Fruit fly (Drosophila melanogaster) whole organism, wandering third instar larva: ENCODE results near the gene Gip.

Experiments used
- Abd-B ChIP-seq: fragments of >200 bp; optimal IDR thresholded peaks from 2 replicates; lab custom pipeline; 2017; ENCODE audit warnings: missing biosample characterization, missing genetic modification characterization
- CG32264 ChIP-seq: fragments of 200-800 bp; sonication (Bioruptor generic); optimal IDR thresholded peaks from 2 replicates; lab custom pipeline; 2016; ENCODE audit warnings: missing biosample characterization, missing genetic modification characterization
- CG9705 ChIP-seq: fragments of 200-800 bp; sonication (Bioruptor generic); optimal IDR thresholded peaks from 2 replicates; lab custom pipeline; 2018; ENCODE audit warnings: missing biosample characterization, mild to moderate bottlenecking, missing genetic modification characterization
- CrebA ChIP-seq: fragments of 200-800 bp; sonication (Bioruptor generic); optimal IDR thresholded peaks from 2 replicates; lab custom pipeline; 2016; ENCODE audit warnings: missing biosample characterization, mild to moderate bottlenecking, missing genetic modification characterization, borderline replicate concordance
- Dfd ChIP-seq: fragments of >200 bp; optimal IDR thresholded peaks from 2 replicates; lab custom pipeline; 2017; ENCODE audit warnings: missing biosample characterization, missing genetic modification characterization
- Dif ChIP-seq: fragments of 200-275, 200-300 bp; sonication (Bioruptor generic); optimal IDR thresholded peaks from 2 replicates; lab custom pipeline; 2018; ENCODE audit warnings: missing biosample characterization, missing genetic modification characterization; ENCODE audit not compliant: partially characterized antibody
- GATAd ChIP-seq: sonication (Bioruptor generic); optimal IDR thresholded peaks from 2 replicates; lab custom pipeline; 2016; ENCODE audit warnings: missing biosample characterization, missing genetic modification characterization
- HLH106 ChIP-seq: fragments of 200-800 bp; optimal IDR thresholded peaks from 3 replicates; lab custom pipeline; 2019; ENCODE audit warnings: missing biosample characterization, mild to moderate bottlenecking, missing genetic modification characterization, moderate library complexity
- Hnf4 ChIP-seq: fragments of 200-800 bp; sonication (Bioruptor generic); optimal IDR thresholded peaks from 2 replicates; lab custom pipeline; 2016; ENCODE audit warnings: missing biosample characterization, mild to moderate bottlenecking, missing genetic modification characterization
- Hr78 ChIP-seq: fragments of >200 bp; optimal IDR thresholded peaks from 2 replicates; lab custom pipeline; 2017; ENCODE audit warnings: missing biosample characterization, missing genetic modification characterization
- Hr83 ChIP-seq: fragments of 200-300 bp; sonication (Bioruptor generic); optimal IDR thresholded peaks from 2 replicates; lab custom pipeline; 2016; ENCODE audit warnings: missing biosample characterization, mild to moderate bottlenecking, missing genetic modification characterization, moderate library complexity; ENCODE audit not compliant: poor library complexity, severe bottlenecking
- Jra ChIP-seq: sonication (Bioruptor generic); optimal IDR thresholded peaks from 2 replicates; lab custom pipeline; 2016; ENCODE audit warnings: missing biosample characterization, missing genetic modification characterization
- Mio ChIP-seq: sonication (Bioruptor generic); optimal IDR thresholded peaks from 2 replicates; lab custom pipeline; 2016; ENCODE audit warnings: missing biosample characterization, missing genetic modification characterization
- Myc ChIP-seq: fragments of >200 bp; optimal IDR thresholded peaks from 2 replicates; lab custom pipeline; 2017
- N ChIP-seq: fragments of >200 bp; optimal IDR thresholded peaks from 2 replicates; lab custom pipeline; 2018; ENCODE audit warnings: missing biosample characterization, missing external identifiers, missing genetic modification characterization
- OdsH ChIP-seq: fragments of 200-800 bp; sonication (Bioruptor generic); optimal IDR thresholded peaks from 2 replicates; lab custom pipeline; 2016; ENCODE audit warnings: missing biosample characterization, mild to moderate bottlenecking, missing genetic modification characterization
- Rel ChIP-seq, 2 experiments: fragments of 200-800 bp; sonication (Bioruptor generic) in 1 of 2; optimal IDR thresholded peaks; 2 replicates in 1 of 2; 3 replicates in 1 of 2; lab custom pipeline; 2016 to 2019; ENCODE audit warnings: mild to moderate bottlenecking in 2 of 2, missing biosample characterization in 2 of 2, missing genetic modification characterization in 2 of 2, moderate library complexity in 1 of 2
- Sp1 ChIP-seq: fragments of 200-800 bp; sonication (Bioruptor generic); optimal IDR thresholded peaks from 3 replicates; lab custom pipeline; 2019; ENCODE audit warnings: missing biosample characterization, mild to moderate bottlenecking, missing genetic modification characterization, moderate library complexity
- Vsx2 ChIP-seq: fragments of 200-300, 225-300 bp; sonication (Bioruptor generic); optimal IDR thresholded peaks from 2 replicates; lab custom pipeline; 2018; ENCODE audit warnings: missing biosample characterization, missing genetic modification characterization; ENCODE audit not compliant: partially characterized antibody
- br ChIP-seq: fragments of 200-800 bp; sonication (Bioruptor generic); optimal IDR thresholded peaks from 2 replicates; lab custom pipeline; 2016; ENCODE audit warnings: missing biosample characterization, missing genetic modification characterization
- brk ChIP-seq: fragments of 200-800 bp; sonication (Bioruptor generic); optimal IDR thresholded peaks from 2 replicates; lab custom pipeline; 2016; ENCODE audit warnings: missing biosample characterization, mild to moderate bottlenecking, missing genetic modification characterization
- dl ChIP-seq, 2 experiments: fragments of 175-275, 200-275 bp in 1 of 2; fragments of 200-275 bp in 1 of 2; sonication (Bioruptor generic); optimal IDR thresholded peaks; lab custom pipeline; 2018; ENCODE audit warnings: mild to moderate bottlenecking in 2 of 2, missing biosample characterization in 2 of 2, missing genetic modification characterization in 2 of 2, moderate library complexity in 2 of 2; ENCODE audit not compliant: partially characterized antibody in 2 of 2, insufficient read depth in 1 of 2
- dmrt93B ChIP-seq: fragments of 200-800 bp; sonication (Bioruptor generic); optimal IDR thresholded peaks from 2 replicates; lab custom pipeline; 2018; ENCODE audit warnings: missing biosample characterization, mild to moderate bottlenecking, missing genetic modification characterization
- dsf ChIP-seq: sonication (Bioruptor generic); optimal IDR thresholded peaks from 2 replicates; lab custom pipeline; 2016; ENCODE audit warnings: missing biosample characterization, missing genetic modification characterization, borderline replicate concordance
- ey ChIP-seq: fragments of 200-800 bp; sonication (Bioruptor generic); optimal IDR thresholded peaks from 2 replicates; lab custom pipeline; 2016; ENCODE audit warnings: missing biosample characterization, missing genetic modification characterization
- foxo ChIP-seq, 2 experiments: fragments of 200-800 bp; sonication (Bioruptor generic); optimal IDR thresholded peaks; 2 replicates in 1 of 2; 3 replicates in 1 of 2; lab custom pipeline; 2016 to 2017; ENCODE audit warnings: missing biosample characterization in 2 of 2, missing genetic modification characterization in 2 of 2
- fru ChIP-seq: fragments of 200-800 bp; sonication (Bioruptor generic); optimal IDR thresholded peaks from 3 replicates; lab custom pipeline; 2016; ENCODE audit warnings: missing biosample characterization, mild to moderate bottlenecking, missing genetic modification characterization
- h ChIP-seq: fragments of 200-800 bp; sonication (Bioruptor generic); optimal IDR thresholded peaks from 3 replicates; lab custom pipeline; 2016; ENCODE audit warnings: missing biosample characterization, mild to moderate bottlenecking, missing genetic modification characterization
- jim ChIP-seq: fragments of 175-275, 200-325 bp; sonication (Bioruptor generic); optimal IDR thresholded peaks from 2 replicates; lab custom pipeline; 2016; ENCODE audit warnings: missing biosample characterization, mild to moderate bottlenecking, missing genetic modification characterization
- lola ChIP-seq: fragments of >200 bp; optimal IDR thresholded peaks from 2 replicates; lab custom pipeline; 2017; ENCODE audit warnings: missing biosample characterization, missing genetic modification characterization
- pan ChIP-seq: fragments of >200 bp; optimal IDR thresholded peaks from 2 replicates; lab custom pipeline; 2017
- psq ChIP-seq: fragments of 200-800 bp; sonication (Bioruptor generic); optimal IDR thresholded peaks from 3 replicates; lab custom pipeline; 2017; ENCODE audit warnings: missing biosample characterization, mild to moderate bottlenecking, missing genetic modification characterization, moderate library complexity
- rgr ChIP-seq: fragments of 200-800 bp; sonication (Bioruptor generic); optimal IDR thresholded peaks from 3 replicates; lab custom pipeline; 2016; ENCODE audit warnings: missing biosample characterization, mild to moderate bottlenecking, missing genetic modification characterization
- sage ChIP-seq: fragments of 200-800 bp; sonication (Bioruptor generic); optimal IDR thresholded peaks from 2 replicates; lab custom pipeline; 2016; ENCODE audit warnings: missing biosample characterization, mild to moderate bottlenecking, missing genetic modification characterization
- sv ChIP-seq: fragments of 200-800 bp; sonication (Bioruptor generic); optimal IDR thresholded peaks from 3 replicates; lab custom pipeline; 2016; ENCODE audit warnings: missing biosample characterization, missing genetic modification characterization
- tai ChIP-seq: sonication (Bioruptor generic); optimal IDR thresholded peaks from 2 replicates; lab custom pipeline; 2016; ENCODE audit warnings: missing biosample characterization, missing genetic modification characterization
- usp ChIP-seq: fragments of >200 bp; optimal IDR thresholded peaks from 2 replicates; lab custom pipeline; 2017; ENCODE audit warnings: missing biosample characterization, missing genetic modification characterization
- woc ChIP-seq: sonication (Bioruptor generic); optimal IDR thresholded peaks from 2 replicates; lab custom pipeline; 2016; ENCODE audit warnings: missing biosample characterization, mild to moderate bottlenecking, missing genetic modification characterization

Gip gene

DNA sequence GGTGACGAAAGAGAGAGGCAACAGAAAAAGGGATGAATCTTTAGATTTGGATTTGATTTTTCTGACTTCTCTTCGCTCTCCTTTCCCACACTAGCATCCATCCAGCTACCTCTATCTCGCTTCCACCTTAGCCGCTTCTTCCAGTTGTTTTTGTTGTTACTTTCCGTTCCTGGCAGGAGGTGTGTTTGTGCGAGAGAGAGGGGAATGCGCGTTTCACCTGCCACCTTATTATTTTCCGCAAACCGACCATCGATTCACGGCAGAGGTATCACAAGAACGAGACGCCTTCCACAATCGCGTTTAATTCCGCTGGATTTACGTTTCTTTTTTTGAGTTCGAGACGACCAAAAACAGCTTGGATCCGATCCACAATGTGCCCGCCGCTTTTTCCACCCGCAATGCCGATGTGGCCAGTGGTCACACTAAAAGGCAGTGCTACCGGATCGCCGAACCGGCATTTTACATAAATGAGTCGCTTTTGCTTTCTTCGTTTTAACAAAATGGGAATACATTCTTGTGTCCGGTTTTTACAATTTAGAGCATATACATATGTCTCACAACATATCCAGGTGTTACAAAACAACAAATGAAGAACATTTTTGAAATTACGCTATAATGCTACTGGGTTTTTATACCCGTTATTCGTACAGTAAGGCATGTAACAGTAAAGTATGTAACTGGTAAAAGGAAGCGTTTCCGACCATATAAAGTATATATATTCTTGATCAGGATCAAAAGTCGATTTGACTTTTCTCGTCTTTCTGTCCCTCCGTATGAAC is 3.9 kb downstream of the Gip start, which contains the start of gene alpha-Man-Ia (continued):
- TF ChIP-seq ey (GFP tag; lab: Kevin White, UChicago) (peak; percentile 13), Hr83 (GFP tag; lab: Kevin White, UChicago) (no peak), Hnf4 (peak; percentile 32)
- TF ChIP-seq, all 38 proteins: peak for 8

dm6 chrX:10324836-10325566 is 4.7 kb downstream of the Gip start:
- TF ChIP-seq OdsH (GFP tag; lab: Kevin White, UChicago) (peak; percentile 9), GATAd (GFP tag; lab: Kevin White, UChicago) (no peak), N (no peak), Rel (GFP tag; optimal IDR thresholded peaks at IDR 0.05; lab: Kevin White, UChicago) (no peak), Rel (tag; optimal IDR thresholded peaks at IDR 0.05; lab: Kevin White, UChicago) (no peak), Sp1 (GFP tag; lab: Kevin White, UChicago) (no peak), tai (GFP tag; lab: Kevin White, UChicago) (peak; percentile 35), foxo (GFP tag; optimal IDR thresholded peaks at IDR 0.05; lab: Kevin White, UChicago) (peak in 1 of 2 experiments; percentile 57), brk (GFP tag; lab: Kevin White, UChicago) (no peak), CG32264 (no peak), CrebA (GFP tag; lab: Kevin White, UChicago) (no peak), dmrt93B (GFP tag; lab: Kevin White, UChicago) (peak; percentile 31), sage (GFP tag; lab: Kevin White, UChicago) (no peak), HLH106 (peak; percentile 41), ey (GFP tag; lab: Kevin White, UChicago) (peak; percentile 44), br (GFP tag; lab: Kevin White, UChicago) (peak; percentile 41), Vsx2 (GFP tag; lab: Kevin White, UChicago) (no peak), Myc (no peak), lola (GFP tag; lab: Kevin White, UChicago) (no peak), pan (lab: Kevin White, UChicago) (no peak), fru (GFP tag; lab: Kevin White, UChicago) (peak; percentile 54), h (GFP tag; lab: Kevin White, UChicago) (peak; percentile 10), dl (GFP tag; optimal IDR thresholded peaks at IDR 0.05; lab: Kevin White, UChicago; ENCODE audit: insufficient read depth in 1 of 2, partially characterized antibody in 2 of 2) (no peak), Hr83 (GFP tag; lab: Kevin White, UChicago) (no peak), psq (GFP tag; lab: Kevin White, UChicago) (no peak), jim (GFP tag; lab: Kevin White, UChicago) (no peak), dsf (no peak), Jra (peak; percentile 17), Hnf4 (no peak), usp (GFP tag; lab: Kevin White, UChicago) (no peak), Dif (no peak), Hr78 (GFP tag; lab: Kevin White, UChicago) (no peak), rgr (GFP tag; lab: Kevin White, UChicago) (peak; percentile 24), sv (no peak), woc (GFP tag; lab: Kevin White, UChicago) (peak; percentile 13), Dfd (GFP tag; lab: Kevin White, UChicago) (no peak), CG9705 (GFP tag; lab: Kevin White, UChicago) (no peak), Mio (GFP tag; lab: Kevin White, UChicago) (no peak), Abd-B (no peak)
